Fruit fly (Drosophila melanogaster) whole organism, embryonic: ENCODE measurements around the gene EMC5.

Experiments used
- Abd-B ChIP-seq: fragments of 200-800 bp; sonication (Bioruptor generic); optimal IDR thresholded peaks from 2 replicates; lab custom pipeline; 2018; ENCODE audit warnings: missing biosample characterization, mild to moderate bottlenecking, missing genetic modification characterization, moderate library complexity
- Ada2b ChIP-seq: fragments of 200-800 bp; sonication (Bioruptor generic); IDR thresholded peaks from 2 replicates; pipeline ENCODE4 v1.3.6; 2022; ENCODE audit warnings: missing biosample characterization, missing genetic modification characterization
- CG1024 ChIP-seq: fragments of 200-800 bp; sonication (Bioruptor generic); IDR thresholded peaks from 2 replicates; pipeline ENCODE4 v1.3.6; 2022; ENCODE audit warnings: missing biosample characterization, missing genetic modification characterization
- CG10267 ChIP-seq: fragments of 200-800 bp; sonication (Bioruptor generic); optimal IDR thresholded peaks from 2 replicates; lab custom pipeline; 2018; ENCODE audit warnings: missing biosample characterization, mild to moderate bottlenecking, missing genetic modification characterization, moderate library complexity
- CG10431 ChIP-seq: fragments of 200-800 bp; sonication (Bioruptor generic); optimal IDR thresholded peaks from 3 replicates; lab custom pipeline; 2018; ENCODE audit warnings: missing biosample characterization, mild to moderate bottlenecking, missing genetic modification characterization
- CG10959 ChIP-seq: fragments of 200-800 bp; sonication (Bioruptor generic); IDR thresholded peaks from 2 replicates; pipeline ENCODE4 v1.3.6; 2022; ENCODE audit warnings: missing biosample characterization, missing genetic modification characterization
- CG11560 ChIP-seq: fragments of 200-800 bp; sonication (Bioruptor generic); IDR thresholded peaks from 3 replicates; pipeline ENCODE4 v1.3.6; 2022; ENCODE audit warnings: missing biosample characterization, missing genetic modification characterization
- CG12219 ChIP-seq: fragments of 200-800 bp; sonication (Bioruptor generic); optimal IDR thresholded peaks from 3 replicates; lab custom pipeline; 2018; ENCODE audit warnings: missing biosample characterization, mild to moderate bottlenecking, missing genetic modification characterization
- CG15601 ChIP-seq: fragments of 200-800 bp; sonication (Bioruptor generic); optimal IDR thresholded peaks from 3 replicates; lab custom pipeline; 2019; ENCODE audit warnings: missing biosample characterization, mild to moderate bottlenecking, missing genetic modification characterization, moderate library complexity
- CG16863 ChIP-seq: fragments of 200-800 bp; sonication (Bioruptor generic); optimal IDR thresholded peaks from 3 replicates; lab custom pipeline; 2016; ENCODE audit warnings: missing biosample characterization, missing genetic modification characterization
- CG18262 ChIP-seq: fragments of 200-800 bp; optimal IDR thresholded peaks from 3 replicates; lab custom pipeline; 2019; ENCODE audit warnings: missing biosample characterization, mild to moderate bottlenecking, missing genetic modification characterization, moderate library complexity
- CG3847 ChIP-seq: fragments of 200-800 bp; sonication (Bioruptor generic); IDR thresholded peaks from 2 replicates; pipeline ENCODE4 v1.3.6; 2022; ENCODE audit warnings: missing biosample characterization, missing genetic modification characterization
- CG4328 ChIP-seq: fragments of 200-800 bp; sonication (Bioruptor generic); optimal IDR thresholded peaks from 3 replicates; lab custom pipeline; 2017; ENCODE audit warnings: missing biosample characterization, missing genetic modification reagents, missing genetic modification characterization
- CG4707 ChIP-seq: fragments of 200-800 bp; sonication (Bioruptor generic); optimal IDR thresholded peaks from 2 replicates; lab custom pipeline; 2018; ENCODE audit warnings: missing biosample characterization, mild to moderate bottlenecking, missing genetic modification characterization, moderate library complexity
- CG4730 ChIP-seq: fragments of 200-800 bp; sonication (Bioruptor generic); IDR thresholded peaks from 2 replicates; pipeline ENCODE4 v1.3.6; 2022; ENCODE audit warnings: missing biosample characterization, missing genetic modification characterization
- CG6175 ChIP-seq: fragments of 200-800 bp; sonication (Bioruptor generic); IDR thresholded peaks from 3 replicates; pipeline ENCODE4 v1.3.6; 2022; ENCODE audit warnings: missing biosample characterization, missing genetic modification characterization
- CrebB ChIP-seq: fragments of 200-800 bp; sonication (Bioruptor generic); optimal IDR thresholded peaks from 3 replicates; lab custom pipeline; 2018; ENCODE audit warnings: missing biosample characterization, mild to moderate bottlenecking, missing genetic modification characterization
- D ChIP-seq, 2 experiments: fragments of 200-800 bp in 1 of 2; fragments of >200 bp in 1 of 2; sonication (Bioruptor generic) in 1 of 2; optimal IDR thresholded peaks; 2 replicates in 1 of 2; 3 replicates in 1 of 2; lab custom pipeline; 2017; ENCODE audit warnings: mild to moderate bottlenecking in 1 of 2, missing biosample characterization in 1 of 2, missing genetic modification characterization in 1 of 2, missing genetic modification reagents in 1 of 2
- Deaf1 ChIP-seq: fragments of 200-800 bp; optimal IDR thresholded peaks from 3 replicates; lab custom pipeline; 2019; ENCODE audit warnings: missing biosample characterization, mild to moderate bottlenecking, missing genetic modification characterization, moderate library complexity
- Hand ChIP-seq: fragments of 200-800 bp; sonication (Bioruptor generic); optimal IDR thresholded peaks from 2 replicates; lab custom pipeline; 2017; ENCODE audit warnings: mild to moderate bottlenecking, missing biosample characterization, missing genetic modification reagents, missing genetic modification characterization
- Hr3 ChIP-seq: fragments of 200-800 bp; sonication (Bioruptor generic); optimal IDR thresholded peaks from 3 replicates; lab custom pipeline; 2016; ENCODE audit warnings: missing biosample characterization, missing genetic modification characterization
- Lim3 ChIP-seq: fragments of 200-800 bp; sonication (Bioruptor generic); IDR thresholded peaks from 2 replicates; pipeline ENCODE4 v1.3.6; 2022; ENCODE audit warnings: missing biosample characterization, missing genetic modification characterization
- Nf-YA ChIP-seq: fragments of 200-800 bp; sonication (Bioruptor generic); IDR thresholded peaks from 2 replicates; pipeline ENCODE4 v1.3.6; 2022; ENCODE audit warnings: missing biosample characterization, missing genetic modification characterization
- Ptx1 ChIP-seq: fragments of 200-800 bp; sonication (Bioruptor generic); IDR thresholded peaks from 2 replicates; pipeline ENCODE4 v1.3.6; 2022; ENCODE audit warnings: missing biosample characterization, missing genetic modification characterization
- Scr ChIP-seq: fragments of 200-800 bp; sonication (Bioruptor generic); IDR thresholded peaks from 2 replicates; pipeline ENCODE4 v1.3.6; 2022; ENCODE audit warnings: missing biosample characterization, missing genetic modification characterization; ENCODE audit not compliant: partially characterized antibody
- bab2 ChIP-seq: fragments of 200-800 bp; sonication (Bioruptor generic); optimal IDR thresholded peaks from 2 replicates; lab custom pipeline; 2016; ENCODE audit warnings: missing biosample characterization, missing genetic modification characterization
- br ChIP-seq: fragments of >200 bp; optimal IDR thresholded peaks from 2 replicates; lab custom pipeline; 2017
- btn ChIP-seq: fragments of 200-800 bp; sonication (Bioruptor generic); optimal IDR thresholded peaks from 2 replicates; lab custom pipeline; 2016; ENCODE audit warnings: missing biosample characterization, missing genetic modification characterization
- dmrt11E ChIP-seq: fragments of 200-800 bp; sonication (Bioruptor generic); optimal IDR thresholded peaks from 3 replicates; lab custom pipeline; 2018; ENCODE audit warnings: missing biosample characterization, mild to moderate bottlenecking, missing genetic modification characterization, moderate library complexity
- emc ChIP-seq: fragments of 200-800 bp; sonication (Bioruptor generic); optimal IDR thresholded peaks from 2 replicates; lab custom pipeline; 2016; ENCODE audit warnings: missing biosample characterization, missing genetic modification characterization
- exex ChIP-seq: fragments of 200-800 bp; sonication (Bioruptor generic); optimal IDR thresholded peaks from 4 replicates; lab custom pipeline; 2018; ENCODE audit warnings: missing biosample characterization, mild to moderate bottlenecking, missing genetic modification characterization, moderate library complexity
- fd102C ChIP-seq: fragments of 200-800 bp; sonication (Bioruptor generic); optimal IDR thresholded peaks from 2 replicates; lab custom pipeline; 2018; ENCODE audit warnings: missing biosample characterization, mild to moderate bottlenecking, missing genetic modification characterization, moderate library complexity
- fd3F ChIP-seq: fragments of 200-800 bp; sonication (Bioruptor generic); optimal IDR thresholded peaks from 2 replicates; lab custom pipeline; 2018; ENCODE audit warnings: missing biosample characterization, mild to moderate bottlenecking, missing genetic modification characterization, moderate library complexity
- grau ChIP-seq: fragments of 200-800 bp; optimal IDR thresholded peaks from 3 replicates; lab custom pipeline; 2019; ENCODE audit warnings: missing biosample characterization, mild to moderate bottlenecking, missing genetic modification characterization, moderate library complexity
- kni ChIP-seq: fragments of 200-800 bp; sonication (Bioruptor generic); optimal IDR thresholded peaks from 3 replicates; lab custom pipeline; 2017; ENCODE audit warnings: mild to moderate bottlenecking, missing biosample characterization, missing genetic modification reagents, missing genetic modification characterization
- lbe ChIP-seq: fragments of 200-800 bp; sonication (Bioruptor generic); optimal IDR thresholded peaks from 2 replicates; lab custom pipeline; 2016; ENCODE audit warnings: missing biosample characterization, mild to moderate bottlenecking, missing genetic modification characterization
- maf-S ChIP-seq: fragments of 200-800 bp; sonication (Bioruptor generic); optimal IDR thresholded peaks from 2 replicates; lab custom pipeline; 2016; ENCODE audit warnings: missing biosample characterization, missing genetic modification characterization
- nom ChIP-seq: fragments of 200-800 bp; sonication (Bioruptor generic); optimal IDR thresholded peaks from 2 replicates; lab custom pipeline; 2017; ENCODE audit warnings: missing biosample characterization, missing genetic modification characterization, mild to moderate bottlenecking, moderate library complexity, missing genetic modification reagents
- onecut ChIP-seq: fragments of 200-800 bp; sonication (Bioruptor generic); IDR thresholded peaks from 2 replicates; pipeline ENCODE4 v1.3.6; 2022; ENCODE audit warnings: missing biosample characterization, missing genetic modification characterization
- org-1 ChIP-seq: fragments of 200-800 bp; sonication (Bioruptor generic); optimal IDR thresholded peaks from 2 replicates; lab custom pipeline; 2017; ENCODE audit warnings: missing biosample characterization, missing genetic modification characterization
- p53 ChIP-seq: fragments of 200-800 bp; sonication (Bioruptor generic); optimal IDR thresholded peaks from 2 replicates; lab custom pipeline; 2016; ENCODE audit warnings: missing biosample characterization, missing genetic modification characterization
- pb ChIP-seq: fragments of 200-800 bp; sonication (Bioruptor generic); optimal IDR thresholded peaks from 3 replicates; lab custom pipeline; 2016; ENCODE audit warnings: missing biosample characterization, missing genetic modification characterization
- pros ChIP-seq: fragments of 200-800 bp; sonication (Bioruptor generic); optimal IDR thresholded peaks from 3 replicates; lab custom pipeline; 2019; ENCODE audit warnings: missing biosample characterization, mild to moderate bottlenecking, missing genetic modification characterization, moderate library complexity
- pzg ChIP-seq: fragments of 200-800 bp; sonication (Bioruptor generic); optimal IDR thresholded peaks from 3 replicates; lab custom pipeline; 2018; ENCODE audit warnings: missing biosample characterization, mild to moderate bottlenecking, missing genetic modification characterization, moderate library complexity
- ranshi ChIP-seq: fragments of 200-800 bp; sonication (Bioruptor generic); IDR thresholded peaks from 2 replicates; pipeline ENCODE4 v1.3.6; 2022; ENCODE audit warnings: missing biosample characterization, missing genetic modification characterization
- ro ChIP-seq: fragments of 200-800 bp; sonication (Bioruptor generic); IDR thresholded peaks from 2 replicates; pipeline ENCODE4 v1.3.6; 2022; ENCODE audit warnings: missing biosample characterization, missing genetic modification characterization
- sc ChIP-seq, 3 experiments: fragments of >200 bp in 2 of 3; fragments of 200-800 bp in 1 of 3; sonication (Bioruptor generic) in 1 of 3; optimal IDR thresholded peaks; 2 replicates in 2 of 3; 3 replicates in 1 of 3; lab custom pipeline; 2017; ENCODE audit warnings: mild to moderate bottlenecking in 1 of 3, missing biosample characterization in 1 of 3, missing genetic modification characterization in 1 of 3, missing genetic modification reagents in 1 of 3
- shn ChIP-seq: fragments of 200-800 bp; sonication (Bioruptor generic); optimal IDR thresholded peaks from 3 replicates; lab custom pipeline; 2016; ENCODE audit warnings: missing biosample characterization, missing genetic modification characterization
- sna ChIP-seq: fragments of 200-800 bp; sonication (Bioruptor generic); IDR thresholded peaks from 2 replicates; pipeline ENCODE4 v1.3.6; 2022; ENCODE audit warnings: missing biosample characterization, missing genetic modification characterization; ENCODE audit not compliant: partially characterized antibody
- tap ChIP-seq: fragments of 200-800 bp; optimal IDR thresholded peaks from 3 replicates; lab custom pipeline; 2019; ENCODE audit warnings: missing biosample characterization, mild to moderate bottlenecking, missing genetic modification characterization, moderate library complexity
- twi ChIP-seq: fragments of 200-800 bp; optimal IDR thresholded peaks from 2 replicates; lab custom pipeline; 2019; ENCODE audit warnings: missing biosample characterization, mild to moderate bottlenecking, missing genetic modification characterization, moderate library complexity

EMC5 gene

DNA sequence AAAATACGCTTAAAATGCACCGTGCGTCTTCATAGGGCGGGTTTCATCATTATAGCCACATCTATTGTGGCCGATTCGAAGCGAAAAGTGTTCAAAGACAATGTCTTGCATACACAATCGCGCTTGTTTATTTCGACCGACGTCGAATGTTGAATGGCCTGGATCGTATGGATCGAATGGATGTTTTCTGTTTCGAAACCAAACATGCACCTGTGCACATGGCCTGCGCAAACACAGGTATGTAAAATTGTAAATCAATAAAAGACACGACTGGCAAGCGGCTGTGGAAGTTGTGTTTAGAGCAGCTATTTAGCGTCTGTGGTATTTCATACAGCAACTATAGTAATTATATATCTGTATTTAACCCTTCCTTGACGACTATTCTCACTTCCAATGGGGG is 6.0 kb upstream of the EMC5 start (continued):
- TF ChIP-seq pzg (GFP tag; lab: Kevin White, UChicago) (no peak), org-1 (GFP tag; lab: Kevin White, UChicago) (no peak), CG1024 (0 out of 2 replicates have a peak, but pooled peaks have one; percentile 7), sna (GFP tag; lab: Robert Waterston, UW) (no peak), CG15601 (tag; lab: Kevin White, UChicago) (peak; percentile 33), br (no peak), maf-S (GFP tag; lab: Kevin White, UChicago) (no peak), sc (optimal IDR thresholded peaks at IDR 0.05; lab: Kevin White, UChicago) (no peak), sc (GFP tag; optimal IDR thresholded peaks at IDR 0.05; lab: Kevin White, UChicago) (no peak), D (optimal IDR thresholded peaks at IDR 0.05; lab: Kevin White, UChicago) (no peak), D (GFP tag; optimal IDR thresholded peaks at IDR 0.05; lab: Kevin White, UChicago) (no peak), CG4730 (GFP tag; lab: Robert Waterston, UW) (no peak), btn (no peak), nom (GFP tag; lab: Kevin White, UChicago) (no peak), CG6175 (GFP tag; lab: Robert Waterston, UW) (no peak), ro (GFP tag; lab: Robert Waterston, UW) (no peak), CG18262 (tag; lab: Kevin White, UChicago) (no peak), lbe (GFP tag; lab: Kevin White, UChicago) (peak; percentile 25), fd102C (GFP tag; lab: Kevin White, UChicago) (no peak), pros (no peak), Ptx1 (GFP tag; lab: Robert Waterston, UW) (no peak), fd3F (GFP tag; lab: Kevin White, UChicago) (no peak), CG10267 (tag; lab: Kevin White, UChicago) (no peak), tap (peak; percentile 5), shn (no peak), Scr (GFP tag; lab: Robert Waterston, UW) (no peak), p53 (no peak), Nf-YA (GFP tag; lab: Robert Waterston, UW) (no peak), CG12219 (no peak), grau (tag; lab: Kevin White, UChicago) (no peak), pb (GFP tag; lab: Kevin White, UChicago) (no peak), Deaf1 (tag; lab: Kevin White, UChicago) (no peak), Lim3 (GFP tag; lab: Robert Waterston, UW) (no peak), CG4328 (no peak), onecut (peak; percentile 7; the same call in 1 of the 2 replicates), CG16863 (GFP tag; lab: Kevin White, UChicago) (no peak), CrebB (tag; lab: Kevin White, UChicago) (no peak), dmrt11E (no peak), kni (GFP tag; lab: Kevin White, UChicago) (peak; percentile 70), CG3847 (no peak), Hr3 (GFP tag; lab: Kevin White, UChicago) (no peak), bab2 (GFP tag; lab: Kevin White, UChicago) (no peak), CG4707 (GFP tag; lab: Kevin White, UChicago) (peak; percentile 45), Hand (no peak), exex (no peak), CG10431 (GFP tag; lab: Kevin White, UChicago) (no peak), Abd-B (GFP tag; lab: Kevin White, UChicago) (no peak), CG10959 (no peak), twi (tag; lab: Kevin White, UChicago) (no peak), ranshi (GFP tag; lab: Robert Waterston, UW) (no peak), Ada2b (GFP tag; lab: Robert Waterston, UW) (no peak), CG11560 (no peak), emc (GFP tag; lab: Kevin White, UChicago) (no peak)
